Fruit fly (Drosophila melanogaster) whole organism, embryonic: Measurements from ENCODE around the gene mio.

Source experiments
- B-H2 ChIP-seq: fragments of 200-800 bp; sonication (Bioruptor generic); optimal IDR thresholded peaks from 2 replicates; lab custom pipeline; 2018; ENCODE audit warnings: missing biosample characterization, mild to moderate bottlenecking, missing genetic modification characterization
- BEAF-32 ChIP-seq: fragments of 200-800 bp; sonication (Bioruptor generic); optimal IDR thresholded peaks from 3 replicates; lab custom pipeline; 2017; ENCODE audit warnings: missing biosample characterization, missing genetic modification characterization, mild to moderate bottlenecking, moderate library complexity, missing genetic modification reagents
- CG10267 ChIP-seq: fragments of 200-800 bp; sonication (Bioruptor generic); optimal IDR thresholded peaks from 2 replicates; lab custom pipeline; 2018; ENCODE audit warnings: missing biosample characterization, mild to moderate bottlenecking, missing genetic modification characterization, moderate library complexity
- CG11093 ChIP-seq: fragments of 200-800 bp; sonication (Bioruptor generic); IDR thresholded peaks from 3 replicates; pipeline ENCODE4 v1.3.6; 2022; ENCODE audit warnings: missing biosample characterization, missing genetic modification characterization
- CG12219 ChIP-seq: fragments of 200-800 bp; sonication (Bioruptor generic); optimal IDR thresholded peaks from 3 replicates; lab custom pipeline; 2018; ENCODE audit warnings: missing biosample characterization, mild to moderate bottlenecking, missing genetic modification characterization
- CG12391 ChIP-seq: fragments of 200-800 bp; sonication (Bioruptor generic); optimal IDR thresholded peaks from 3 replicates; lab custom pipeline; 2018; ENCODE audit warnings: missing biosample characterization, mild to moderate bottlenecking, missing genetic modification characterization, moderate library complexity
- CG14667 ChIP-seq: fragments of 200-800 bp; sonication (Bioruptor generic); IDR thresholded peaks from 2 replicates; pipeline ENCODE4 v1.3.6; 2022; ENCODE audit warnings: missing biosample characterization, missing genetic modification characterization
- CG15073 ChIP-seq: fragments of 200-800 bp; sonication (Bioruptor generic); optimal IDR thresholded peaks from 2 replicates; lab custom pipeline; 2016; ENCODE audit warnings: missing biosample characterization, missing genetic modification characterization
- CG17385 ChIP-seq: fragments of 200-800 bp; sonication (Bioruptor generic); optimal IDR thresholded peaks from 3 replicates; lab custom pipeline; 2018; ENCODE audit warnings: missing biosample characterization, mild to moderate bottlenecking, missing genetic modification characterization
- CG17912 ChIP-seq: fragments of 200-800 bp; sonication (Bioruptor generic); optimal IDR thresholded peaks from 2 replicates; lab custom pipeline; 2018; ENCODE audit warnings: missing biosample characterization, mild to moderate bottlenecking, missing genetic modification characterization
- CG1792 ChIP-seq: fragments of 200-800 bp; sonication (Bioruptor generic); optimal IDR thresholded peaks from 2 replicates; lab custom pipeline; 2016; ENCODE audit warnings: missing biosample characterization, missing genetic modification characterization
- CG33213 ChIP-seq: fragments of 200-800 bp; sonication (Bioruptor generic); optimal IDR thresholded peaks from 3 replicates; lab custom pipeline; 2016; ENCODE audit warnings: missing biosample characterization, missing genetic modification characterization
- CG6272 ChIP-seq: fragments of 200-800 bp; sonication (Bioruptor generic); IDR thresholded peaks from 2 replicates; pipeline ENCODE4 v1.3.6; 2022; ENCODE audit warnings: missing biosample characterization, missing genetic modification characterization
- CG6689 ChIP-seq: fragments of 200-800 bp; sonication (Bioruptor generic); IDR thresholded peaks from 2 replicates; pipeline ENCODE4 v1.3.6; 2022; ENCODE audit warnings: missing biosample characterization, missing genetic modification characterization
- CG7745 ChIP-seq: fragments of 200-800 bp; sonication (Bioruptor generic); optimal IDR thresholded peaks from 2 replicates; lab custom pipeline; 2018; ENCODE audit warnings: missing biosample characterization, mild to moderate bottlenecking, missing genetic modification characterization, moderate library complexity
- CG7839 ChIP-seq: fragments of 200-800 bp; sonication (Bioruptor generic); optimal IDR thresholded peaks from 3 replicates; lab custom pipeline; 2018; ENCODE audit warnings: missing biosample characterization, mild to moderate bottlenecking, missing genetic modification characterization, moderate library complexity
- CG7963 ChIP-seq: fragments of 200-800 bp; sonication (Bioruptor generic); IDR thresholded peaks from 3 replicates; pipeline ENCODE4 v1.3.6; 2022; ENCODE audit warnings: missing biosample characterization, missing genetic modification characterization; ENCODE audit not compliant: partially characterized antibody
- CG8924 ChIP-seq: fragments of 200-800 bp; optimal IDR thresholded peaks from 3 replicates; lab custom pipeline; 2019; ENCODE audit warnings: missing biosample characterization, mild to moderate bottlenecking, missing genetic modification characterization, moderate library complexity
- CG9932 ChIP-seq: fragments of 200-800 bp; sonication (Bioruptor generic); IDR thresholded peaks from 2 replicates; pipeline ENCODE4 v1.3.6; 2022; ENCODE audit warnings: missing biosample characterization, missing genetic modification characterization
- D19A ChIP-seq: fragments of 200-800 bp; optimal IDR thresholded peaks from 3 replicates; lab custom pipeline; 2019; ENCODE audit warnings: missing biosample characterization, mild to moderate bottlenecking, missing genetic modification characterization, moderate library complexity
- ERR ChIP-seq: fragments of 200-800 bp; sonication (Bioruptor generic); optimal IDR thresholded peaks from 2 replicates; lab custom pipeline; 2016; ENCODE audit warnings: missing biosample characterization, missing genetic modification characterization
- Fer1 ChIP-seq: fragments of 200-800 bp; sonication (Bioruptor generic); optimal IDR thresholded peaks from 2 replicates; lab custom pipeline; 2017; ENCODE audit warnings: missing biosample characterization, mild to moderate bottlenecking, missing genetic modification characterization
- HHEX ChIP-seq: fragments of 200-800 bp; sonication (Bioruptor generic); optimal IDR thresholded peaks from 3 replicates; lab custom pipeline; 2017; ENCODE audit warnings: missing biosample characterization, mild to moderate bottlenecking, missing genetic modification characterization, missing genetic modification reagents
- HmgD ChIP-seq: fragments of 200-800 bp; sonication (Bioruptor generic); optimal IDR thresholded peaks from 3 replicates; lab custom pipeline; 2016; ENCODE audit warnings: missing biosample characterization, missing genetic modification characterization
- Hr51 ChIP-seq, 2 experiments: fragments of 200-800 bp; sonication (Bioruptor generic); optimal IDR thresholded peaks; 2 replicates in 1 of 2; 3 replicates in 1 of 2; lab custom pipeline; 2016 to 2018; ENCODE audit warnings: missing biosample characterization in 2 of 2, missing genetic modification characterization in 2 of 2, mild to moderate bottlenecking in 1 of 2, moderate library complexity in 1 of 2
- Lhr ChIP-seq: fragments of 200-800 bp; sonication (Bioruptor generic); optimal IDR thresholded peaks from 3 replicates; lab custom pipeline; 2017; ENCODE audit warnings: mild to moderate bottlenecking, missing biosample characterization, missing genetic modification reagents, missing genetic modification characterization
- NfI ChIP-seq: fragments of 200-800 bp; sonication (Bioruptor generic); optimal IDR thresholded peaks from 3 replicates; lab custom pipeline; 2018; ENCODE audit warnings: missing biosample characterization, mild to moderate bottlenecking, missing genetic modification characterization, moderate library complexity
- Stat92E ChIP-seq, 3 experiments: fragments of >200 bp in 2 of 3; fragments of 200-800 bp in 1 of 3; sonication (Bioruptor generic) in 1 of 3; optimal IDR thresholded peaks; 2 replicates each; lab custom pipeline; 2017 to 2019; ENCODE audit warnings: missing biosample characterization in 3 of 3, missing genetic modification characterization in 3 of 3, mild to moderate bottlenecking in 1 of 3, moderate library complexity in 1 of 3
- Tbp ChIP-seq: fragments of >200 bp; optimal IDR thresholded peaks from 2 replicates; lab custom pipeline; 2018; ENCODE audit warnings: missing biosample characterization, missing genetic modification characterization
- Usf ChIP-seq: fragments of 200-800 bp; sonication (Bioruptor generic); optimal IDR thresholded peaks from 2 replicates; lab custom pipeline; 2017; ENCODE audit warnings: missing genotype, missing biosample characterization, missing genetic modification characterization
- Xbp1 ChIP-seq: fragments of 200-800 bp; sonication (Bioruptor generic); optimal IDR thresholded peaks from 3 replicates; lab custom pipeline; 2016; ENCODE audit warnings: missing biosample characterization, mild to moderate bottlenecking, missing genetic modification characterization
- Xrp1 ChIP-seq: fragments of 200-800 bp; sonication (Bioruptor generic); IDR thresholded peaks from 2 replicates; pipeline ENCODE4 v1.3.6; 2022; ENCODE audit warnings: missing biosample characterization, missing genetic modification characterization
- YL-1 ChIP-seq: fragments of 200-800 bp; sonication (Bioruptor generic); optimal IDR thresholded peaks from 3 replicates; lab custom pipeline; 2017; ENCODE audit warnings: missing biosample characterization, mild to moderate bottlenecking, missing genetic modification characterization
- ap ChIP-seq: fragments of 200-800 bp; sonication (Bioruptor generic); IDR thresholded peaks from 2 replicates; pipeline ENCODE4 v1.3.6; 2022; ENCODE audit warnings: missing biosample characterization, missing genetic modification characterization
- az2 ChIP-seq: fragments of 200-800 bp; sonication (Bioruptor generic); optimal IDR thresholded peaks from 3 replicates; lab custom pipeline; 2016; ENCODE audit warnings: missing biosample characterization, missing genetic modification characterization
- bbx ChIP-seq: fragments of 200-800 bp; sonication (Bioruptor generic); IDR thresholded peaks from 2 replicates; pipeline ENCODE4 v1.3.6; 2022; ENCODE audit warnings: missing biosample characterization, missing genetic modification characterization; ENCODE audit not compliant: partially characterized antibody
- croc ChIP-seq: fragments of 200-800 bp; sonication (Bioruptor generic); conservative IDR thresholded peaks from 3 replicates; pipeline ENCODE4 v1.3.6; 2022; ENCODE audit warnings: missing biosample characterization, missing genetic modification characterization
- fd96Cb ChIP-seq: fragments of 200-800 bp; sonication (Bioruptor generic); optimal IDR thresholded peaks from 2 replicates; lab custom pipeline; 2018; ENCODE audit warnings: missing biosample characterization, mild to moderate bottlenecking, missing genetic modification characterization, moderate library complexity
- fu2 ChIP-seq: fragments of 200-800 bp; sonication (Bioruptor generic); optimal IDR thresholded peaks from 2 replicates; lab custom pipeline; 2016; ENCODE audit warnings: missing biosample characterization, missing genetic modification characterization
- kni ChIP-seq: fragments of 200-800 bp; sonication (Bioruptor generic); optimal IDR thresholded peaks from 3 replicates; lab custom pipeline; 2017; ENCODE audit warnings: mild to moderate bottlenecking, missing biosample characterization, missing genetic modification reagents, missing genetic modification characterization
- knrl ChIP-seq: fragments of 200-800 bp; sonication (Bioruptor generic); IDR thresholded peaks from 3 replicates; pipeline ENCODE4 v1.3.6; 2022; ENCODE audit warnings: missing biosample characterization, missing genetic modification characterization; ENCODE audit not compliant: partially characterized antibody
- lab ChIP-seq: fragments of 200-800 bp; sonication (Bioruptor generic); optimal IDR thresholded peaks from 3 replicates; lab custom pipeline; 2017; ENCODE audit warnings: missing biosample characterization, missing genetic modification characterization, mild to moderate bottlenecking, moderate library complexity, missing genetic modification reagents
- oc ChIP-seq: fragments of 200-800 bp; sonication (Bioruptor generic); optimal IDR thresholded peaks from 2 replicates; lab custom pipeline; 2018; ENCODE audit warnings: missing biosample characterization, mild to moderate bottlenecking, missing genetic modification characterization, moderate library complexity
- peb ChIP-seq: fragments of 200-800 bp; sonication (Bioruptor generic); IDR thresholded peaks from 2 replicates; pipeline ENCODE4 v1.3.6; 2022; ENCODE audit warnings: missing biosample characterization, missing genetic modification characterization
- pita ChIP-seq: fragments of 200-800 bp; sonication (Bioruptor generic); optimal IDR thresholded peaks from 2 replicates; lab custom pipeline; 2017; ENCODE audit warnings: missing biosample characterization, mild to moderate bottlenecking, missing genetic modification characterization
- schlank ChIP-seq: fragments of 200-800 bp; sonication (Bioruptor generic); optimal IDR thresholded peaks from 2 replicates; lab custom pipeline; 2018; ENCODE audit warnings: missing biosample characterization, mild to moderate bottlenecking, missing genetic modification characterization
- sug ChIP-seq: fragments of 200-800 bp; optimal IDR thresholded peaks from 2 replicates; lab custom pipeline; 2019; ENCODE audit warnings: missing biosample characterization, mild to moderate bottlenecking, missing genetic modification characterization, moderate library complexity
- toy ChIP-seq: fragments of 200-800 bp; sonication (Bioruptor generic); IDR thresholded peaks from 2 replicates; pipeline ENCODE4 v1.3.6; 2022; ENCODE audit warnings: missing biosample characterization, missing genetic modification characterization
- z ChIP-seq: fragments of 200-800 bp; sonication (Bioruptor generic); IDR thresholded peaks from 3 replicates; pipeline ENCODE4 v1.3.6; 2022; ENCODE audit warnings: missing biosample characterization, missing genetic modification characterization

The mio gene

DNA sequence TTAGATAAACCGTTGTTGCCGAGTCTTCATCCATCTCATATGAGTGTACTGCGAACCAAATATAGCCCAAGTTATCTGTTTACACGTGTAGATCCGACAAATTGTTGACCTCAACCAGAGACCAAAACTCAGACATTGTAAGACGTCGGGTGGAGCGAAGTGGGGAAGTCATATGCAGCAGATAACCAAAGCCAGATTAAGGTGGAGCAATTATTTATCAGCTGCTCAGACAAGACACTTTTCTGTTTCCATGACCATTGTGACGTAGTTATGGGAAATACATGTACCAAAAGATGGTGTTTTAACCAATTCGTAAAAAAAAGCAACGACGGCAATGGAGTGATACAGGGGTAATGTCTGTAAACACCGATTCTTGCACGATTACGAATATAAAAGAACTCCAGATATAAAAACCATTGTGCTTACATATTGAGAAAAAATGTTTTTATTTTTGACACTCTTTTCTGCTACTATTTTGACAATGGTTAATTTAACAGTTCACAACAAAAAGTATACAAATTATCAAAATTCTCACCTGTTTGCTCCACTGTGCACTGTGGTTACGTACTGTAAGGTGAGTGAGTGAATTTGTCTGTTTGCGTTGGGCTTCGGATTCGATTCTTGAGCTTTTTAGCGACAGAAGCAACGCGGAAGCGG, 39.6 kb upstream of the mio start (continued):
- TF ChIP-seq toy = no peak
- no peak for TF ChIP-seq CG7963 (GFP tag; lab: Robert Waterston, UW)
- TF ChIP-seq peb (GFP tag; lab: Robert Waterston, UW) = 0 out of 2 replicates have a peak, but pooled peaks have one; percentile 27
- no peak for TF ChIP-seq croc (GFP tag; lab: Robert Waterston, UW)
- no peak for TF ChIP-seq Tbp (GFP tag; lab: Kevin White, UChicago)
- TF ChIP-seq fd96Cb (tag; lab: Kevin White, UChicago) = peak; percentile 49
- peak; percentile 48 for TF ChIP-seq Xbp1 (GFP tag; lab: Kevin White, UChicago)
- TF ChIP-seq CG15073 (GFP tag; lab: Kevin White, UChicago) = no peak
- TF ChIP-seq B-H2 = no peak
- no peak for TF ChIP-seq pita (GFP tag; lab: Kevin White, UChicago)
- no peak for TF ChIP-seq Usf (GFP tag; lab: Kevin White, UChicago)
- no peak for TF ChIP-seq CG1792 (GFP tag; lab: Kevin White, UChicago)
- peak; percentile 26 for TF ChIP-seq CG12391 (tag; lab: Kevin White, UChicago)
- TF ChIP-seq Xrp1 (GFP tag; lab: Robert Waterston, UW) = peak; percentile 54; the same call in 1 of the 2 replicates
- TF ChIP-seq CG17912 (GFP tag; lab: Kevin White, UChicago) = no peak
- no peak for TF ChIP-seq Lhr (GFP tag; lab: Kevin White, UChicago)
- no peak for TF ChIP-seq oc (tag; lab: Kevin White, UChicago)
- TF ChIP-seq ap (GFP tag; lab: Robert Waterston, UW) = no peak
- TF ChIP-seq YL-1 (GFP tag; lab: Kevin White, UChicago) = no peak
- TF ChIP-seq schlank = no peak
- TF ChIP-seq CG6689 (GFP tag; lab: Robert Waterston, UW) = 0 out of 2 replicates have a peak, but pooled peaks have one; percentile 25
- TF ChIP-seq CG14667 (GFP tag; lab: Robert Waterston, UW) = no peak
- TF ChIP-seq az2 (GFP tag; lab: Kevin White, UChicago) = peak; percentile 52
- no peak for TF ChIP-seq HmgD (GFP tag; lab: Kevin White, UChicago)
- TF ChIP-seq BEAF-32 (GFP tag; lab: Kevin White, UChicago) = no peak
- TF ChIP-seq D19A (tag; lab: Kevin White, UChicago) = peak; percentile 39
- TF ChIP-seq CG7839 = peak; percentile 46
- no peak for TF ChIP-seq CG12219
- TF ChIP-seq HHEX = peak; percentile 44
- no peak for TF ChIP-seq sug (tag; lab: Kevin White, UChicago)
- TF ChIP-seq ERR (GFP tag; lab: Kevin White, UChicago) = no peak
- TF ChIP-seq fu2 (GFP tag; lab: Kevin White, UChicago) = no peak
- peak; percentile 70 for TF ChIP-seq CG9932 (GFP tag; lab: Robert Waterston, UW)
- peak in 1 of 3 experiments; percentile 46 for TF ChIP-seq Stat92E (GFP tag; optimal IDR thresholded peaks at IDR 0.05; lab: Kevin White, UChicago)
- TF ChIP-seq CG17385 (GFP tag; lab: Kevin White, UChicago) = no peak
- TF ChIP-seq Hr51 (GFP tag; optimal IDR thresholded peaks at IDR 0.05; lab: Kevin White, UChicago) = peak; percentile 39 to 59
- TF ChIP-seq Fer1 (GFP tag; lab: Kevin White, UChicago) = peak; percentile 43
- no peak for TF ChIP-seq CG6272 (GFP tag; lab: Robert Waterston, UW)
- peak; percentile 23 for TF ChIP-seq lab (GFP tag; lab: Kevin White, UChicago)
- TF ChIP-seq CG10267 (tag; lab: Kevin White, UChicago) = peak; percentile 5
- no peak for TF ChIP-seq CG8924 (tag; lab: Kevin White, UChicago)
- TF ChIP-seq kni (GFP tag; lab: Kevin White, UChicago) = no peak
- no peak for TF ChIP-seq bbx (GFP tag; lab: Robert Waterston, UW)
- peak; percentile 37 for TF ChIP-seq NfI (GFP tag; lab: Kevin White, UChicago)
- TF ChIP-seq CG11093 (GFP tag; lab: Robert Waterston, UW) = peak; percentile 14; the same call in 1 of the 3 replicates
- TF ChIP-seq CG33213 (GFP tag; lab: Kevin White, UChicago) = no peak
- TF ChIP-seq z (GFP tag; lab: Robert Waterston, UW) = 0 out of 3 replicates have a peak, but pooled peaks have one; percentile 40
- TF ChIP-seq knrl (GFP tag; lab: Robert Waterston, UW) = no peak
- no peak for TF ChIP-seq CG7745 (tag; lab: Kevin White, UChicago)
